Worm (Caenorhabditis elegans) whole organism, L3 larva: ENCODE measurements around the gene srt-11.

ENCODE experiments used
- R02D3.7 ChIP-seq: fragments of 150-350 bp; optimal IDR thresholded peaks from 2 replicates; lab custom pipeline; 2014; ENCODE audit warnings: missing biosample characterization, missing genetic modification characterization
- aly-2 ChIP-seq: fragments of 150-350 bp; optimal IDR thresholded peaks from 2 replicates; lab custom pipeline; 2014; ENCODE audit warnings: missing biosample characterization, missing genetic modification characterization
- ceh-16 ChIP-seq: sonication (generic microtip); optimal IDR thresholded peaks from 2 replicates; lab custom pipeline; 2017; ENCODE audit warnings: missing biosample characterization, missing genetic modification characterization
- ceh-28 ChIP-seq: fragments of 150-350 bp; optimal IDR thresholded peaks from 2 replicates; lab custom pipeline; 2014; ENCODE audit warnings: missing biosample characterization, missing genetic modification reagents, missing genetic modification characterization
- ceh-82 ChIP-seq: fragments of 150-350 bp; optimal IDR thresholded peaks from 2 replicates; lab custom pipeline; 2014; ENCODE audit warnings: missing biosample characterization, missing genetic modification characterization
- ceh-9 ChIP-seq: sonication (generic microtip); optimal IDR thresholded peaks from 2 replicates; lab custom pipeline; 2018; ENCODE audit warnings: missing biosample characterization, missing genetic modification characterization
- daf-12 ChIP-seq: fragments of 150-350 bp; optimal IDR thresholded peaks from 2 replicates; lab custom pipeline; 2014; ENCODE audit warnings: missing biosample characterization, missing genetic modification reagents, missing genetic modification characterization
- egl-27 ChIP-seq: sonication (generic microtip); optimal IDR thresholded peaks from 4 replicates; lab custom pipeline; 2017; ENCODE audit warnings: missing biosample characterization, missing genetic modification reagents, missing genetic modification characterization
- egl-5 ChIP-seq: fragments of 150-350 bp; optimal IDR thresholded peaks from 2 replicates; lab custom pipeline; 2017; ENCODE audit warnings: missing biosample characterization, missing genetic modification reagents, missing genetic modification characterization, inconsistent platforms
- elt-1 ChIP-seq: fragments of 150-350 bp; optimal IDR thresholded peaks from 2 replicates; lab custom pipeline; 2014; ENCODE audit warnings: missing biosample characterization, missing genetic modification characterization
- elt-2 ChIP-seq: sonication (generic microtip); optimal IDR thresholded peaks from 2 replicates; lab custom pipeline; 2016; ENCODE audit warnings: missing genetic modification reagents, mild to moderate bottlenecking, missing genetic modification characterization, missing compliant biosample characterization
- elt-3 ChIP-seq, 3 experiments: fragments of 150-350 bp in 1 of 3; sonication (generic microtip) in 2 of 3; optimal IDR thresholded peaks; 2 replicates in 2 of 3; 4 replicates in 1 of 3; lab custom pipeline; 2014 to 2017; ENCODE audit warnings: missing biosample characterization in 3 of 3, missing genetic modification characterization in 3 of 3
- eor-1 ChIP-seq, 2 experiments: fragments of 150-350 bp; optimal IDR thresholded peaks; 2 replicates each; lab custom pipeline; 2014 to 2018; ENCODE audit warnings: missing biosample characterization in 2 of 2, missing genetic modification characterization in 2 of 2
- fkh-10 ChIP-seq: sonication (generic microtip); optimal IDR thresholded peaks from 2 replicates; lab custom pipeline; 2017; ENCODE audit warnings: missing biosample characterization, missing genetic modification reagents, missing genetic modification characterization
- fkh-2 ChIP-seq: fragments of 150-350 bp; optimal IDR thresholded peaks from 2 replicates; lab custom pipeline; 2014; ENCODE audit warnings: missing biosample characterization, missing genetic modification reagents, missing genetic modification characterization
- hmg-11 ChIP-seq: sonication (generic microtip); optimal IDR thresholded peaks from 2 replicates; lab custom pipeline; 2016; ENCODE audit warnings: missing genetic modification characterization, missing compliant biosample characterization
- jun-1 ChIP-seq: fragments of 150-350 bp; optimal IDR thresholded peaks from 2 replicates; lab custom pipeline; 2014; ENCODE audit warnings: missing biosample characterization, missing genetic modification reagents, missing genetic modification characterization
- lin-15B ChIP-seq: fragments of 150-350 bp; optimal IDR thresholded peaks from 2 replicates; lab custom pipeline; 2014; ENCODE audit warnings: missing biosample characterization, missing genetic modification characterization
- lin-39 ChIP-seq: fragments of 150-350 bp; optimal IDR thresholded peaks from 2 replicates; lab custom pipeline; 2018; ENCODE audit warnings: missing biosample characterization, missing genetic modification reagents, missing genetic modification characterization
- lsy-12 ChIP-seq: sonication (generic microtip); optimal IDR thresholded peaks from 2 replicates; lab custom pipeline; 2016; ENCODE audit warnings: mild to moderate bottlenecking, missing genetic modification characterization, missing compliant biosample characterization
- mdl-1 ChIP-seq: fragments of 150-350 bp; optimal IDR thresholded peaks from 2 replicates; lab custom pipeline; 2014; ENCODE audit warnings: missing biosample characterization, missing genetic modification characterization
- mml-1 ChIP-seq: fragments of 150-350 bp; sonication (generic microtip); optimal IDR thresholded peaks from 3 replicates; lab custom pipeline; 2014; ENCODE audit warnings: missing biosample characterization, missing genetic modification characterization
- nfya-1 ChIP-seq: sonication (generic microtip); optimal IDR thresholded peaks from 2 replicates; lab custom pipeline; 2017; ENCODE audit warnings: missing genetic modification characterization, mild to moderate bottlenecking, missing compliant biosample characterization, antibody characterized with exemption, moderate library complexity; ENCODE audit not compliant: insufficient read depth
- nhr-11 ChIP-seq: fragments of 150-350 bp; optimal IDR thresholded peaks from 2 replicates; lab custom pipeline; 2014; ENCODE audit warnings: missing biosample characterization, missing genetic modification characterization
- nhr-23 ChIP-seq: fragments of 150-350 bp; optimal IDR thresholded peaks from 2 replicates; lab custom pipeline; 2014; ENCODE audit warnings: missing biosample characterization, missing genetic modification reagents, missing genetic modification characterization
- nhr-25 ChIP-seq: sonication (generic microtip); optimal IDR thresholded peaks from 2 replicates; lab custom pipeline; 2017; ENCODE audit warnings: missing biosample characterization, missing genetic modification characterization
- nhr-43 ChIP-seq: sonication (generic microtip); optimal IDR thresholded peaks from 2 replicates; lab custom pipeline; 2016; ENCODE audit warnings: mild to moderate bottlenecking, missing genetic modification characterization, missing compliant biosample characterization; ENCODE audit not compliant: poor library complexity, severe bottlenecking
- nhr-67 ChIP-seq: fragments of 150-350 bp; optimal IDR thresholded peaks from 2 replicates; lab custom pipeline; 2014; ENCODE audit warnings: missing biosample characterization, missing genetic modification characterization
- nhr-76 ChIP-seq: fragments of 150-350 bp; sonication (generic microtip); optimal IDR thresholded peaks from 5 replicates; lab custom pipeline; 2014; ENCODE audit warnings: missing biosample characterization, missing genetic modification characterization
- nhr-77 ChIP-seq: fragments of 150-350 bp; optimal IDR thresholded peaks from 2 replicates; lab custom pipeline; 2014; ENCODE audit warnings: missing biosample characterization, missing genetic modification characterization
- pha-4 ChIP-seq: fragments of 150-350 bp; optimal IDR thresholded peaks from 2 replicates; lab custom pipeline; 2014; ENCODE audit warnings: missing biosample characterization, missing genetic modification reagents, missing genetic modification characterization
- pqm-1 ChIP-seq: fragments of 150-350 bp; optimal IDR thresholded peaks from 2 replicates; lab custom pipeline; 2017; ENCODE audit warnings: missing biosample characterization, missing genetic modification characterization, inconsistent platforms
- sea-2 ChIP-seq: fragments of 150-350 bp; sonication (generic microtip); optimal IDR thresholded peaks from 4 replicates; lab custom pipeline; 2014; ENCODE audit warnings: missing biosample characterization, missing genetic modification reagents, missing genetic modification characterization
- skn-1 ChIP-seq: fragments of 150-350 bp; optimal IDR thresholded peaks from 2 replicates; lab custom pipeline; 2014; ENCODE audit warnings: missing biosample characterization, missing genetic modification characterization
- snpc-4 ChIP-seq: fragments of 150-350 bp; optimal IDR thresholded peaks from 2 replicates; lab custom pipeline; 2014; ENCODE audit warnings: missing biosample characterization, missing genetic modification characterization
- tbx-2 ChIP-seq: sonication (generic microtip); optimal IDR thresholded peaks from 2 replicates; lab custom pipeline; 2016; ENCODE audit warnings: mild to moderate bottlenecking, missing genetic modification characterization, missing compliant biosample characterization
- zag-1 ChIP-seq: fragments of 150-350 bp; optimal IDR thresholded peaks from 2 replicates; lab custom pipeline; 2014; ENCODE audit warnings: missing biosample characterization, missing genetic modification characterization
- ztf-4 ChIP-seq: fragments of 150-350 bp; optimal IDR thresholded peaks from 2 replicates; lab custom pipeline; 2014; ENCODE audit warnings: missing biosample characterization, missing genetic modification characterization

The srt-11 gene

DNA sequence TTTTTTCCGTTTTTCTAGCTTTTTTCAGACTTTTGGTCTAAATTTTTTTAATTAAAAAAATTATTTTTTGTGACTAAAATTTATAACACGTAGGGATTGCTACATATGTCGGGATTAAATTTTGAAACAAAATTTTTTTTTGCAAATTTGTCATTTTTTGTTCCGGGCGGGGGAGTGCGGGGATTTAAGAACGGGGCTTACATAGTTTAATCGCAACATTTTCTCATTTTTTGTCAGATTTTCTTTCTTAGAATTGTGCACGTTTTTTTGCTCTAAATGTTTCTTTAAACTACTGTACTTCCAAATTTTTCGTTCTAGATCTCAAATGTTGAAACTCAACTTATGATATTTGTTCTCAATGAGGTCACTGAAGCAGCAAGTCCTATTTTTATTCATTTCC is 15.0 kb upstream of the srt-11 start, which contains the start of gene Y54E2A.10:
Y54E2A.10 (plus strand) TSS at position 301 of the 400 bp plus-strand sequence.
- TF ChIP-seq ceh-16, result no peak
- TF ChIP-seq snpc-4 (tag; lab: Kevin White, UChicago), result no peak
- no peak for TF ChIP-seq sea-2 (GFP tag; lab: Kevin White, UChicago)
- TF ChIP-seq nhr-25 (tag; lab: Kevin White, UChicago), result no peak
- no peak for TF ChIP-seq nhr-67 (tag; lab: Kevin White, UChicago)
- no peak for TF ChIP-seq eor-1 (tag; optimal IDR thresholded peaks at IDR 0.05; lab: Kevin White, UChicago)
- no peak for TF ChIP-seq mml-1
- no peak for TF ChIP-seq daf-12 (tag; lab: Kevin White, UChicago)
- no peak for TF ChIP-seq pha-4 (tag; lab: Kevin White, UChicago)
- TF ChIP-seq nhr-11 (tag; lab: Kevin White, UChicago), result no peak

DNA sequence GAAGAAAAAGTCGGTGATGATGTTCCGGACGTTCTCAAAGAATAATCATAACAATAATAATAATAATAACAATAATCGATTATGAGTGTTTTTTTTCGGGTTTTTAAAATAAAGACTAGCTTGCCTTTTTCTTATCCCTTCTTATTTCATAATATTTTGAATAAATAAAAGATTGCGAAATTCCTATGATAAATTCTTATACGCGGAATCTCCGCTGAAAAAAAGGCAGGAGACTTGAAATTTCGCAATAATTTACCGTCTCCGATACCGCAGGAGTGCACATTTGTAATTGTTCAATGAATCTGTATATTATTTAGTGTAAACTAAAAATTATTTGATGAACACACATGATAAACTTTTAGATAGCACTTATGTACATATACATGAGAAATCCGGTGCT is 13.3 kb upstream of the srt-11 start:
- no peak for TF ChIP-seq ceh-9
- no peak for TF ChIP-seq egl-5 (tag; lab: Kevin White, UChicago)
- no peak for TF ChIP-seq nhr-25 (tag; lab: Kevin White, UChicago)
- no peak for TF ChIP-seq mml-1
- no peak for TF ChIP-seq skn-1 (tag; lab: Kevin White, UChicago)
- no peak for TF ChIP-seq nhr-76 (tag; lab: Kevin White, UChicago)
- no peak for TF ChIP-seq zag-1 (tag; lab: Kevin White, UChicago)
- TF ChIP-seq mdl-1 (tag; lab: Kevin White, UChicago), result no peak
- TF ChIP-seq fkh-2 (tag; lab: Kevin White, UChicago), result no peak
- TF ChIP-seq lin-39 (tag; lab: Kevin White, UChicago), result no peak
- no peak for TF ChIP-seq elt-1 (tag; lab: Kevin White, UChicago)
- no peak for TF ChIP-seq elt-3 (tag; optimal IDR thresholded peaks at IDR 0.05; lab: Kevin White, UChicago)
- TF ChIP-seq eor-1 (tag; optimal IDR thresholded peaks at IDR 0.05; lab: Kevin White, UChicago), result no peak
- no peak for TF ChIP-seq lin-15B (tag; lab: Kevin White, UChicago)
- no peak for TF ChIP-seq tbx-2 (tag; lab: Kevin White, UChicago)
- TF ChIP-seq lsy-12 (tag; lab: Kevin White, UChicago), result no peak
- TF ChIP-seq, all 47 proteins: peak for 0

DNA sequence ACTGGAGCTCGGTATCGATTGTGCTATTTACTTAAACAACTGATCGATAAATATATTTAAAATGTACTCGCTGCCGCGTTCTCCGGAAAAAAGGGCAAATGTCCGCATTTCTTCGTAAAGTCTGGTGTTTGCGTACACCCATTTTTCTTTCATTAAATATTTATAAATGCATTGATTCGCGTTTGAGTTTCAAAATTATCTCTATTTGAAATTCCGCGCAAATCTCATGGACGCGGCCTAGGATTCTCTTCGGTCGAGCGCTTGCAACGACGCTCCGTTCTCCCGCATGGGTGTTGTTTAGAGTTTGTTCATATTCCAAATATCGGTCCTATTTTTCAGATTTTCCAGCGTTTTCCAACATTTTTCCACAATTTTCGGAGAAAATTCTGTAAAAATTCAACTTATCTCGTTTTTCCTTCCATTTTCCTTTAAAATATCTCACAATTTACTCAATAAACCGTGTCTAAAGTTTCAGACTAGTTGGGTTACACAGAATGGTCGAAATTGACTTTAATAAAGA is 10.8 kb upstream of the srt-11 start, which contains the start of gene eif-3.B:
eif-3.B (plus strand) TSS at position 470 of the 520 bp plus-strand sequence.
- peak; percentile 94 for TF ChIP-seq nfya-1 (tag; lab: Kevin White, UChicago)
- TF ChIP-seq ceh-28 (tag; lab: Kevin White, UChicago), result peak; percentile 89
- TF ChIP-seq lin-15B (tag; lab: Kevin White, UChicago), result peak; percentile 96
- TF ChIP-seq nhr-23, result peak; percentile 92
- TF ChIP-seq R02D3.7, result peak; percentile 70
- TF ChIP-seq fkh-2 (tag; lab: Kevin White, UChicago), result no peak
- peak; percentile 96 for TF ChIP-seq snpc-4 (tag; lab: Kevin White, UChicago)
- peak; percentile 74 for TF ChIP-seq lsy-12 (tag; lab: Kevin White, UChicago)
- TF ChIP-seq nhr-76 (tag; lab: Kevin White, UChicago), result no peak
- TF ChIP-seq pqm-1 (tag; lab: Kevin White, UChicago), result peak; percentile 14
- peak; percentile 59 for TF ChIP-seq tbx-2 (tag; lab: Kevin White, UChicago)
- peak; percentile 91 for TF ChIP-seq nhr-43 (tag; lab: Kevin White, UChicago)
- no peak for TF ChIP-seq sea-2 (GFP tag; lab: Kevin White, UChicago)
- peak; percentile 55 for TF ChIP-seq fkh-10 (GFP tag; lab: Kevin White, UChicago)
- TF ChIP-seq lin-39 (tag; lab: Kevin White, UChicago), result peak; percentile 83
- TF ChIP-seq elt-3 (tag; optimal IDR thresholded peaks at IDR 0.05; lab: Kevin White, UChicago), result no peak
- TF ChIP-seq pha-4 (tag; lab: Kevin White, UChicago), result peak; percentile 98
- TF ChIP-seq hmg-11 (tag; lab: Kevin White, UChicago), result peak; percentile 62
- peak; percentile 31 for TF ChIP-seq ztf-4 (tag; lab: Kevin White, UChicago)
- peak; percentile 63 for TF ChIP-seq jun-1 (tag; lab: Kevin White, UChicago)
- no peak for TF ChIP-seq egl-27 (tag; lab: Kevin White, UChicago)
- TF ChIP-seq ceh-82 (tag; lab: Kevin White, UChicago), result peak; percentile 63
- TF ChIP-seq nhr-25 (tag; lab: Kevin White, UChicago), result peak; percentile 86
- TF ChIP-seq aly-2 (tag; lab: Kevin White, UChicago), result no peak
- peak; percentile 91 for TF ChIP-seq egl-5 (tag; lab: Kevin White, UChicago)
- TF ChIP-seq nhr-77 (tag; lab: Kevin White, UChicago), result peak; percentile 85
- peak; percentile 60 for TF ChIP-seq elt-2 (tag; lab: Kevin White, UChicago)
- TF ChIP-seq skn-1 (tag; lab: Kevin White, UChicago), result peak; percentile 84
